Fruit fly (Drosophila melanogaster) whole organism, adult: ENCODE measurements around the gene Herp.

ENCODE experiments used
- ovo ChIP-seq: fragments of 200-800 bp; sonication (Bioruptor generic); optimal IDR thresholded peaks from 2 replicates; lab custom pipeline; 2016; ENCODE audit warnings: missing biosample characterization, missing genetic modification characterization
- tj ChIP-seq: fragments of 200-800 bp; sonication (Bioruptor generic); optimal IDR thresholded peaks from 3 replicates; lab custom pipeline; 2017; ENCODE audit warnings: missing biosample characterization, mild to moderate bottlenecking, missing genetic modification characterization, moderate library complexity

dm6 chr2L:7794689-7795475 lies 5.0 kb downstream of the Herp start:
- TF ChIP-seq tj (GFP tag; lab: Kevin White, UChicago) (no peak), ovo (no peak)
